Worm (Caenorhabditis elegans) whole organism, mixed stage, embryonic: ENCODE measurements around the gene C02B8.6.
"Not testable (repeated sequence)": the region's sequence is repeated elsewhere in the genome, so short reads cannot be mapped to it uniquely, and the experiment has no call there.

Experiments
- nhr-76 ChIP-seq: sonication (generic microtip); optimal IDR thresholded peaks from 2 replicates; lab custom pipeline; 2017; ENCODE audit warnings: missing biosample characterization, missing genetic modification characterization
- ztf-11 ChIP-seq: fragments of 150-350 bp; optimal IDR thresholded peaks from 2 replicates; lab custom pipeline; 2014; ENCODE audit warnings: missing biosample characterization, missing genetic modification characterization

ce11 chrX:8155447-8155877 lies 19.3 kb upstream of the C02B8.6 start:
- not testable (repeated sequence) for TF ChIP-seq nhr-76, ztf-11
